Fruit fly (Drosophila melanogaster): ENCODE measurements around the gene CG13083.

The CG13083 gene

dm6 chr2L:19489997-19490461, 2.7 kb downstream of the CG13083 start, which contains the start of the genes CG10194 and CG18094 (continued):
- TF ChIP-seq HLHmδ (GFP tag; optimal IDR thresholded peaks at IDR 0.05), result no peak
- TF ChIP-seq wor (GFP tag; IDR thresholded peaks at IDR 0.05), result no peak
- TF ChIP-seq sd (tag; optimal IDR thresholded peaks at IDR 0.05), result no peak
- TF ChIP-seq Sry-δ (GFP tag; optimal IDR thresholded peaks at IDR 0.05), result peak; percentile 62
- TF ChIP-seq CG10366 (GFP tag; IDR thresholded peaks at IDR 0.05), result no peak
- TF ChIP-seq lbe (GFP tag; optimal IDR thresholded peaks at IDR 0.05), result no peak
- TF ChIP-seq CG42726 (GFP tag; IDR thresholded peaks at IDR 0.05; ENCODE audit: partially characterized antibody), result no peak
- peak; percentile 43 for TF ChIP-seq HmgZ (tag; optimal IDR thresholded peaks at IDR 0.05)
- TF ChIP-seq CG5953 (GFP tag; IDR thresholded peaks at IDR 0.05), result no peak
- no peak for TF ChIP-seq CG9797 (GFP tag; optimal IDR thresholded peaks at IDR 0.05)
- peak; percentile 48 for TF ChIP-seq exex (tag; optimal IDR thresholded peaks at IDR 0.05)
- 0 out of 3 replicates have a peak, but pooled peaks have one; percentile 32 for TF ChIP-seq CG11695 (GFP tag; IDR thresholded peaks at IDR 0.05)
- TF ChIP-seq Dek (tag; optimal IDR thresholded peaks at IDR 0.05), result peak; percentile 25
- no peak for TF ChIP-seq yki (optimal IDR thresholded peaks at IDR 0.05)
- peak; percentile 71 for TF ChIP-seq Med (GFP tag)
- no peak for TF ChIP-seq pfk (GFP tag; optimal IDR thresholded peaks at IDR 0.05)
- peak; percentile 66 for TF ChIP-seq Fer1 (GFP tag; optimal IDR thresholded peaks at IDR 0.05)
- TF ChIP-seq Atf-2 (GFP tag; optimal IDR thresholded peaks at IDR 0.05), result no peak
- no peak for TF ChIP-seq Lim3 (GFP tag; IDR thresholded peaks at IDR 0.05)
- no peak for TF ChIP-seq Camta (GFP tag; optimal IDR thresholded peaks at IDR 0.05)
- TF ChIP-seq CG11560 (tag; IDR thresholded peaks at IDR 0.05), result no peak
- no peak for TF ChIP-seq CG30020 (tag; optimal IDR thresholded peaks at IDR 0.05)
- no peak for TF ChIP-seq Dad (GFP tag; optimal IDR thresholded peaks at IDR 0.05)
- TF ChIP-seq CG10979 (tag; optimal IDR thresholded peaks at IDR 0.05), result peak; percentile 32
- no peak for TF ChIP-seq insv (GFP tag; optimal IDR thresholded peaks at IDR 0.05)
- TF ChIP-seq HLH4C (GFP tag; IDR thresholded peaks at IDR 0.05; ENCODE audit: partially characterized antibody), result peak; percentile 66
- no peak for TF ChIP-seq gcm2 (GFP tag; optimal IDR thresholded peaks at IDR 0.05)
- no peak for TF ChIP-seq CG4328 (GFP tag; optimal IDR thresholded peaks at IDR 0.05)
- TF ChIP-seq H2.0 (GFP tag; IDR thresholded peaks at IDR 0.05), result no peak
- no peak for TF ChIP-seq zen (tag; optimal IDR thresholded peaks at IDR 0.05)
- TF ChIP-seq CG16863 (GFP tag; optimal IDR thresholded peaks at IDR 0.05), result no peak
- no peak for TF ChIP-seq her (GFP tag; optimal IDR thresholded peaks at IDR 0.05)
- TF ChIP-seq lab (GFP tag; optimal IDR thresholded peaks at IDR 0.05), result no peak
- peak; percentile 9 for TF ChIP-seq stwl (tag; optimal IDR thresholded peaks at IDR 0.05)
- no peak for TF ChIP-seq CG11696 (GFP tag; IDR thresholded peaks at IDR 0.05)
- no peak for TF ChIP-seq pan (optimal IDR thresholded peaks at IDR 0.05)
- peak in 1 of 2 experiments; percentile 17 for TF ChIP-seq pan (GFP tag; optimal IDR thresholded peaks at IDR 0.05 in 1 of 2, IDR thresholded peaks at IDR 0.05 in 1 of 2)
- peak; percentile 100 for TF ChIP-seq kah (GFP tag; optimal IDR thresholded peaks at IDR 0.05)
- peak; percentile 41; the same call in 1 of the 2 replicates for TF ChIP-seq Ptx1 (GFP tag; IDR thresholded peaks at IDR 0.05)
- no peak for TF ChIP-seq disco-r (GFP tag; optimal IDR thresholded peaks at IDR 0.05)
- TF ChIP-seq Rfx (GFP tag; IDR thresholded peaks at IDR 0.05), result 0 out of 2 replicates have a peak, but pooled peaks have one; percentile 12
- TF ChIP-seq CG4404 (GFP tag; IDR thresholded peaks at IDR 0.05), result no peak
- peak; percentile 14 for TF ChIP-seq tin (GFP tag; optimal IDR thresholded peaks at IDR 0.05)
- no peak for TF ChIP-seq dimm (GFP tag; IDR thresholded peaks at IDR 0.05)
- TF ChIP-seq CG33557 (GFP tag; optimal IDR thresholded peaks at IDR 0.05), result no peak
- TF ChIP-seq sqz (GFP tag; optimal IDR thresholded peaks at IDR 0.05), result no peak
- TF ChIP-seq Ravus (GFP tag; IDR thresholded peaks at IDR 0.05), result no peak
- TF ChIP-seq cato (GFP tag; optimal IDR thresholded peaks at IDR 0.05; ENCODE audit: borderline replicate concordance), result no peak
- peak; percentile 66 for TF ChIP-seq CG12391 (tag; optimal IDR thresholded peaks at IDR 0.05)
- no peak for TF ChIP-seq danr (GFP tag; IDR thresholded peaks at IDR 0.05)
- no peak for TF ChIP-seq CG18764 (GFP tag; optimal IDR thresholded peaks at IDR 0.05)
- peak; percentile 52; the same call in 1 of the 2 replicates for TF ChIP-seq hbn (GFP tag; IDR thresholded peaks at IDR 0.05; ENCODE audit: partially characterized antibody)

Measured in whole organism, embryonic.